Worm (Caenorhabditis elegans): ENCODE data around the gene B0336.13.

B0336.13 gene

ce11 chrIII:5714984-5715454, 21.2 kb downstream of the B0336.13 start (continued):
- no peak for TF ChIP-seq daf-19 (GFP tag; conservative IDR thresholded peaks at IDR 0.05)
- no peak for TF ChIP-seq nhr-25 (tag; optimal IDR thresholded peaks at IDR 0.05; ENCODE audit: borderline replicate concordance, insufficient read depth)
- TF ChIP-seq unc-130 (GFP tag; optimal IDR thresholded peaks at IDR 0.05) = no peak
- peak in 1 of 2 experiments; percentile 76 for TF ChIP-seq unc-62 (GFP tag; optimal IDR thresholded peaks at IDR 0.05 in 1 of 2)
- no peak for TF ChIP-seq unc-62 (tag; optimal IDR thresholded peaks at IDR 0.05)
- TF ChIP-seq mdt-29 (GFP tag; IDR thresholded peaks at IDR 0.05) = no peak
- no peak for TF ChIP-seq attf-4 (tag; optimal IDR thresholded peaks at IDR 0.05)
- TF ChIP-seq duxl-1 (tag; optimal IDR thresholded peaks at IDR 0.05; ENCODE audit: poor library complexity) = no peak
- no peak for TF ChIP-seq unc-39 (tag; optimal IDR thresholded peaks at IDR 0.05)
- TF ChIP-seq lin-38 (GFP tag; IDR thresholded peaks at IDR 0.05) = no peak
- no peak for TF ChIP-seq mxl-3 (GFP tag; optimal IDR thresholded peaks at IDR 0.05)
- no peak for TF ChIP-seq aly-2 (tag; optimal IDR thresholded peaks at IDR 0.05)
- TF ChIP-seq R02D3.7 (tag; optimal IDR thresholded peaks at IDR 0.05) = no peak
- no peak for TF ChIP-seq vab-7 (GFP tag; IDR thresholded peaks at IDR 0.05)
- peak; percentile 55 for TF ChIP-seq nhr-48 (tag; optimal IDR thresholded peaks at IDR 0.05)
- no peak for TF ChIP-seq hlh-11 (tag; optimal IDR thresholded peaks at IDR 0.05)
- no peak for TF ChIP-seq Y48G9A.11 (GFP tag; IDR thresholded peaks at IDR 0.05)
- TF ChIP-seq T20F7.1 (GFP tag; optimal IDR thresholded peaks at IDR 0.05) = peak; percentile 64
- peak; percentile 35; the same call in 1 of the 2 replicates for TF ChIP-seq zfp-3 (GFP tag; conservative IDR thresholded peaks at IDR 0.05)
- no peak for TF ChIP-seq ZK546.5 (tag; optimal IDR thresholded peaks at IDR 0.05)
- no peak for TF ChIP-seq lin-39 (tag; optimal IDR thresholded peaks at IDR 0.05)
- TF ChIP-seq lim-7 (GFP tag; IDR thresholded peaks at IDR 0.05) = no peak
- no peak for TF ChIP-seq dmd-9 (GFP tag; IDR thresholded peaks at IDR 0.05)
- 0 out of 2 replicates have a peak, but pooled peaks have one; percentile 25 for TF ChIP-seq tag-97 (GFP tag; IDR thresholded peaks at IDR 0.05)
- TF ChIP-seq mes-2 (tag; optimal IDR thresholded peaks at IDR 0.05; ENCODE audit: poor library complexity, severe bottlenecking) = peak; percentile 50
- TF ChIP-seq hlh-30 (tag; optimal IDR thresholded peaks at IDR 0.05; ENCODE audit: insufficient read depth) = peak; percentile 74
- peak; percentile 16 for TF ChIP-seq pqm-1 (tag; optimal IDR thresholded peaks at IDR 0.05)
- no peak for TF ChIP-seq zip-11 (GFP tag; IDR thresholded peaks at IDR 0.05)
- peak; percentile 55 for TF ChIP-seq aha-1 (tag)
- TF ChIP-seq dve-1 (tag; optimal IDR thresholded peaks at IDR 0.05; ENCODE audit: insufficient read depth) = no peak
- TF ChIP-seq Y75B8A.6 (GFP tag; IDR thresholded peaks at IDR 0.05) = 0 out of 2 replicates have a peak, but pooled peaks have one; percentile 24
- no peak for TF ChIP-seq tra-1 (GFP tag; IDR thresholded peaks at IDR 0.05)
- no peak for TF ChIP-seq pha-4 (GFP tag; IDR thresholded peaks at IDR 0.05)
- TF ChIP-seq pha-4 (tag; optimal IDR thresholded peaks at IDR 0.05) = no peak
- TF ChIP-seq nhr-10 (tag; optimal IDR thresholded peaks at IDR 0.05) = no peak
- no peak for TF ChIP-seq F10B5.3 (tag; optimal IDR thresholded peaks at IDR 0.05)
- TF ChIP-seq gei-8 (GFP tag; optimal IDR thresholded peaks at IDR 0.05) = no peak
- TF ChIP-seq Y105C5A.15 (GFP tag; IDR thresholded peaks at IDR 0.05) = no peak
- no peak for TF ChIP-seq F37D6.2 (tag; optimal IDR thresholded peaks at IDR 0.05)
- TF ChIP-seq hmg-1.1 (GFP tag; IDR thresholded peaks at IDR 0.05) = no peak
- no peak for TF ChIP-seq D1046.2 (GFP tag; IDR thresholded peaks at IDR 0.05)
- TF ChIP-seq daf-12 (tag; optimal IDR thresholded peaks at IDR 0.05) = no peak
- TF ChIP-seq lsy-2 (tag; optimal IDR thresholded peaks at IDR 0.05) = no peak
- no peak for TF ChIP-seq arid-1 (GFP tag; conservative IDR thresholded peaks at IDR 0.05)
- 0 out of 4 replicates have a peak, but pooled peaks of 1 of the 2 experiments have one; percentile 53 for TF ChIP-seq madf-5 (GFP tag; IDR thresholded peaks at IDR 0.05)
- no peak for TF ChIP-seq nhr-76 (tag; optimal IDR thresholded peaks at IDR 0.05)
- peak; percentile 33 for TF ChIP-seq ama-1 (optimal IDR thresholded peaks at IDR 0.05)
- TF ChIP-seq mep-1 (tag; optimal IDR thresholded peaks at IDR 0.05) = no peak
